Worm (Caenorhabditis elegans) whole organism, midembryonic: ENCODE data around the gene ZK856.19.

ENCODE experiments used
- T22C8.4 ChIP-seq: fragments of 200-800 bp; sonication (Bioruptor generic); IDR thresholded peaks from 2 replicates; pipeline ENCODE4 v1.3.6; 2022; ENCODE audit warnings: missing genetic modification characterization, missing compliant biosample characterization
- cog-1 ChIP-seq: sonication (generic microtip); optimal IDR thresholded peaks from 2 replicates; lab custom pipeline; 2016; ENCODE audit warnings: missing genetic modification characterization, missing compliant biosample characterization
- flt-1 ChIP-seq: fragments of 200-800 bp; sonication (Bioruptor generic); IDR thresholded peaks from 2 replicates; pipeline ENCODE4 v1.3.6; 2022; ENCODE audit warnings: missing genetic modification characterization, missing compliant biosample characterization
- klf-2 ChIP-seq: fragments of 200-800 bp; sonication (Bioruptor generic); conservative IDR thresholded peaks from 2 replicates; pipeline ENCODE4 v1.3.6; 2022; ENCODE audit warnings: missing genetic modification reagents, missing genetic modification characterization, missing compliant biosample characterization
- med-1 ChIP-seq: sonication (generic microtip); optimal IDR thresholded peaks from 2 replicates; lab custom pipeline; 2017; ENCODE audit warnings: missing genetic modification characterization, mild to moderate bottlenecking, missing compliant biosample characterization, antibody characterized with exemption, missing genetic modification reagents; ENCODE audit not compliant: insufficient read depth
- ref-1 ChIP-seq: fragments of 200-800 bp; sonication (Bioruptor generic); conservative IDR thresholded peaks from 2 replicates; pipeline ENCODE4 v1.3.6; 2022; ENCODE audit warnings: missing genetic modification reagents, missing genetic modification characterization, missing compliant biosample characterization
- tab-1 ChIP-seq: fragments of 200-800 bp; sonication (Bioruptor generic); IDR thresholded peaks from 2 replicates; pipeline ENCODE4 v1.3.6; 2022; ENCODE audit warnings: missing genetic modification characterization, missing compliant biosample characterization
- ztf-23 ChIP-seq: fragments of 200-800 bp; sonication (Bioruptor generic); IDR thresholded peaks from 2 replicates; pipeline ENCODE4 v1.3.6; 2022; ENCODE audit warnings: missing genetic modification reagents, missing genetic modification characterization, missing compliant biosample characterization
- ztf-29 ChIP-seq: fragments of 200-800 bp; sonication (Bioruptor generic); IDR thresholded peaks from 2 replicates; pipeline ENCODE4 v1.3.6; 2022; ENCODE audit warnings: missing genetic modification reagents, missing genetic modification characterization, missing compliant biosample characterization

ZK856.19 gene

DNA sequence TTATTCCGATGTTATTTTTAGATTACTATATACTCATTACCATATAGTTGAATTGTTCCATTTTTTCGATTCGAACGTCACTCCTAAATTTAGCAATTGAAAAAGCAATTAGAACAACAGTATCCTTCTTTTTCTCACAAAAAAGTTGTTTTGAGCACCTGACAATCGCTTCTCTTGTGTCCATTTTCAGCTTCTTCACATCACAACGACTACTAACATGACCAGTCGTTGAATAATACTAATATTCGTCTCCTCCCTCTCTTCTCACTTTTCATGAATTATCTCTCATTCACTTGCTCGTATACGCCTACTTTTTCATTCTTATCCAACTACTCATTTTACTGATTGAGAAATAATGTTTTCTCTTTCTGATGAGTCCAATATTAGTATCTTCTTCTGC lies 12.0 kb upstream of the ZK856.19 start, which contains the start of gene ZK856.14:
ZK856.14 (plus strand) TSS at position 301 of the 400 bp plus-strand sequence.
- TF ChIP-seq ref-1 (no peak), ztf-23 (GFP tag; lab: Robert Waterston, UW) (no peak), klf-2 (GFP tag; lab: Robert Waterston, UW) (no peak), ztf-29 (no peak), cog-1 (tag; lab: Kevin White, UChicago) (no peak), T22C8.4 (GFP tag; lab: Robert Waterston, UW) (no peak), med-1 (GFP tag; lab: Kevin White, UChicago) (no peak), tab-1 (GFP tag; lab: Robert Waterston, UW) (no peak), flt-1 (no peak)

DNA sequence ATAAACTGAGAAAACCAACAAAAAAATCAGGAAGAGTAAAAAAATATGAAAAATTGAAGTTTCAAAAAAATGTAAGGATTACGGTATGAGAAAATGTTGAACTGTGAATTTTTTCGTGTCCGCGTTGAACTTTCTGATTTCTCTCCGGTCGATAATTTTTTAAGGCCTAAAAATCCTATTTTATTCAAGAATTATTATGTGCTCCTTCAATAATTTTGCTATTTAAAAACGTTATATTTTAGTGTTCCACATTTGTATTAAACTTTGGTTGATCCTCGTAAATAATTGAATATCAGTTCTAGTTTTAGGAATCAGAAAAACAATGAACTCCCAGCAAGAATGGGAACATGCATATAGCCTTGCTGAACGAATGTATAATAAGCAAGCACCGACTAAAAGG lies 7.9 kb upstream of the ZK856.19 start, which contains the start of gene hpo-40:
hpo-40 (plus strand) TSS at position 301 of the 400 bp plus-strand sequence.
- TF ChIP-seq klf-2 (GFP tag; lab: Robert Waterston, UW) (no peak), tab-1 (GFP tag; lab: Robert Waterston, UW) (no peak), ztf-23 (GFP tag; lab: Robert Waterston, UW) (no peak), flt-1 (no peak), T22C8.4 (GFP tag; lab: Robert Waterston, UW) (no peak), cog-1 (tag; lab: Kevin White, UChicago) (no peak), med-1 (GFP tag; lab: Kevin White, UChicago) (no peak), ref-1 (no peak), ztf-29 (no peak)

DNA sequence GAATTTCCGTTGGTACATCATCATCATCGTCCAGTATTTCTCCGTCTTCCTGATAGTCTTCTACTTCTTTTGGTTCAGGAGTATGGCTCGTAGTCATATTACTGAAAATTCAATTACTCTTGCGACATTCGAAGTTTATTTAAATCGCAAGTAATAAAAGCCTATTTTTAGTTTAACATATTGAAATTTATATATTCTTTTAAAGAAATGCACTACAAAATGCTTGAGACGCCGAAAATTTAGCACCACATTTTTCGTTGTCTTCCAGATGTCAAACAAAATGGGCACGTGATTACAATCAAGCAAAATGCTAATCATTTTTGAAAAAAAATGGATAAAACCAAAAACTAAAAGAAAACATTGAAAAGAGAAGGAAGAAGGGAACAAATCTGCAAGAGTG lies 7.3 kb upstream of the ZK856.19 start, which contains the start of gene zhit-3:
zhit-3 (minus strand) TSS at position 101 of the 400 bp plus-strand sequence.
- TF ChIP-seq flt-1 = no peak
- no peak for TF ChIP-seq ztf-23 (GFP tag; lab: Robert Waterston, UW)
- no peak for TF ChIP-seq med-1 (GFP tag; lab: Kevin White, UChicago)
- TF ChIP-seq T22C8.4 (GFP tag; lab: Robert Waterston, UW) = no peak
- no peak for TF ChIP-seq cog-1 (tag; lab: Kevin White, UChicago)
- no peak for TF ChIP-seq ref-1
- no peak for TF ChIP-seq ztf-29
- TF ChIP-seq klf-2 (GFP tag; lab: Robert Waterston, UW) = no peak

DNA sequence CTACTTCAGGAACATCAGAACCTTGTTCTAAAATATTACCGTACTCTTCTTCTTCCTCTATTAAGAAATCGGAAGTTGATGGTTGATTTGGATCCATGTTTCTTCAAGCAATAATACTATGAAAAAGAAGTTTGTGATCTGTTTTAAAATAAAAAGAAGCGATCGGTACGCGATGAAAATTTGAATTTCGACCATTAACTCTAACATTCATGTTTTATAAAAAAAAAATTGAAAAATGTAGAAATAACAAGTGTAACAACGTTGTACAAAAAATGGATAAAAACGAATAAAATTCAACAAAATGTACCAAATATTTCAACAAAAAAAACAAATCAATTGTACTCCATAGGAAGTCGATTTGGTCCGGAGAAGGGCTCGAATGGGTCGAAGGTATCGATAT lies 5.5 kb upstream of the ZK856.19 start, which contains the start of gene tftc-3:
tftc-3 (minus strand) TSS at position 101 of the 400 bp plus-strand sequence.
- TF ChIP-seq ref-1 = no peak

DNA sequence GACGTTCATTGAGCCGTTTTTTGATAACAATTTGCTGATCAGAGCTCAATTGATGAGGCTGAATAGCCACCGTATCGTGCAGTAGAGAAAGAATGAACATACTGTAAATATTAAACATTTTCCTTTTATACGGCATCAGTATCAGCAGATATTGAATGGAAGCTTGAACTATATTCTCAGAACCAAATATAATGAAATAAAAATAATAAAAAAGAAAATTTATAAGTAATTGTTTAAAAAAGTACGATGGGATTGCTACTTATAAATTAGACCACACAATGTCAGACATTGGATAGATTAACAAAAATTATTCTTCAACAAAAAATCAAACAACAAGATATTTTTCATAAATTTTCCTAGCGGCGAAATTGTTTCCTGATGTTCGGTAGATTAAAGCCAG lies 1.8 kb upstream of the ZK856.19 start, which contains the start of gene rpc-25:
rpc-25 (minus strand) TSS at position 101 of the 400 bp plus-strand sequence.
- TF ChIP-seq klf-2 (GFP tag; lab: Robert Waterston, UW) (no peak), med-1 (GFP tag; lab: Kevin White, UChicago) (no peak), flt-1 (no peak), ref-1 (no peak), T22C8.4 (GFP tag; lab: Robert Waterston, UW) (no peak), ztf-23 (GFP tag; lab: Robert Waterston, UW) (no peak), ztf-29 (no peak)

DNA sequence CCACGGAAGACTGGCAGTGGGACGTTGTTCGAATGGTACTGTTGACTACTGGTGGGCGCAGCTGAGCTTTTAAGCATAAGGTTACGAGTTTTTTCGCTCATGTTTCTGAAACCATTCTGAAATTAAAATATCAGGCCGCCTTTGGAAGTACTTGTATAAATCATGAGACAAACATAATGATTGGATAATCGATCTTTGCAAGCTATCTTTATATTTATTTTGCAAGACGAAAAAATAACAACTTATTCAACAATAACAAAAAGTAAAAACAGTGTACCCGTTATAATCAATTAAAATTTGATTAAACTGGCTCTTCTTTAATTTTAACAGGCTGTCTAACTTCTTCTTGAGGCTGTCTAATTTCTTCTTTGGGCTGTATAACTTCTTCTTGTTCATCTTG lies 770 bp upstream of the ZK856.19 start, which contains the start of gene ZK856.16:
ZK856.16 (minus strand) TSS at position 101 of the 400 bp plus-strand sequence.
- TF ChIP-seq cog-1 (tag; lab: Kevin White, UChicago) (no peak), tab-1 (GFP tag; lab: Robert Waterston, UW) (no peak), ztf-23 (GFP tag; lab: Robert Waterston, UW) (no peak), klf-2 (GFP tag; lab: Robert Waterston, UW) (no peak), ref-1 (no peak), T22C8.4 (GFP tag; lab: Robert Waterston, UW) (no peak)

DNA sequence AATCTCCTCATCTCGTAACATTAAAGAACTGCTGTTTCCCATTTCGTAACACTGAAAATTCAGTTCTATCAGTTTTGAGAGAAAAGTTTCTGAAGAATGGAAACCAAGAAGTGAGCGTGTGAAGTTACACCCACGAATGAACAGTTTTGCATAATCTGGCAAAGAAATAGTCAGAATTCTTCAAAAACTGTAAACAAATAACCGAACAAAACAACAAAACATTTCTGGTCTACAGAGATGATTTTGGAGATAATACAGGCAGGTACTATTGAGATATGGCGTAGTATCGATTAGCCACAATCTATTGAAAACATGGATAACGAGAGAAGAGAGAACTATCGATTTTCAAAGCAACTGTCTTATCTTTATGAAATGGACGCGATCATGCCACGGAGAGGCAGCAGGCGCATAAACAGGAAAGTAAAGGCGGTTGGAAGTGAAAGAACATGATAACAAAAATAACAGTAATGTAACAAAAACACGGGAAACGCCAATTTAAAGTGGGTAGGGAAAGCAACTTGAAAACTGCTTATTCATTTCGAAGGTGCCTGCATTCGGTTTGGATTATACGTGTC lies 1.2 kb downstream of the ZK856.19 start, which contains the start of gene chpf-1:
chpf-1 (minus strand) TSS at position 51 of the 575 bp plus-strand sequence.
- TF ChIP-seq med-1 (GFP tag; lab: Kevin White, UChicago) (no peak), tab-1 (GFP tag; lab: Robert Waterston, UW) (no peak), T22C8.4 (GFP tag; lab: Robert Waterston, UW) (no peak; the same call in 1 of the 2 replicates), ref-1 (no peak), ztf-29 (no peak), cog-1 (tag; lab: Kevin White, UChicago) (no peak), ztf-23 (GFP tag; lab: Robert Waterston, UW) (no peak), klf-2 (GFP tag; lab: Robert Waterston, UW) (no peak), flt-1 (no peak)

DNA sequence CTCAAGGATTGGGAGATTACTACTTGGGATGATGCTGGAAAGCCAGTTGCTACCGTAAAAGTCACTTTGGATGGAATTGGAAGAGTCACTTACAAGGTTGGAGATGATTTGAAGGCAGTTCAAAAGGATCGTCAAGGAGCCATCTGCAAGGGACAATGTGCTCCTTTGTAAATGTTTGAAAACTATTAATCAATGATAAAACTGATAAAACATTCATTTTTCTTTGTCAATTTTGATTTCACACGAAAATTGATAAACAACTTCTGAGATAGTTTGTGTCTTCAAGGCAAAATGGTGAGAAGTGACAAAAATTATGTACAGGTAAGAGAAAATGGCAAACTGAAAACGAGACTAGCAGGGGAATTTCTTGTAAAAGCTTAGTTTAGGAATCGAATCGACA lies 2.4 kb downstream of the ZK856.19 start:
- TF ChIP-seq ztf-29 (no peak), med-1 (GFP tag; lab: Kevin White, UChicago) (no peak), T22C8.4 (GFP tag; lab: Robert Waterston, UW) (no peak)

DNA sequence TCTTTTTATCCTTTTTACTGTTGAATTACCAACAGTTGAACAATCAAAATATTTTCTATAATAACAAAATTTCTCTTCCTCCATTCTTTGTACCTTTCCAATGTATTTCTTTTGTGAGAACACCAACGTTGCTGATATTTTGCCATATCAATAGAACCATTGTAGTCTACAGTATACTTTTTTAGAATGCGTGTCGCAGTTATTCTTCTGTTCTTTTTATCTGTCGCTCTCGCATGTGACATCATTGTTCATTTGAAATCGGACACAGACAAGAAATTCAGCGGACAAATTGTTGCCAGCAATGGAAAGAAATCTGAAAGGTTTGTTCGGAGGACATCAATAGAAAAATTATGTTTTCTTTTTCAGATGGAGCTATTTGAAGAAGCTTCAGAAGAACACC lies 2.8 kb downstream of the ZK856.19 start, which contains the start of gene ZK856.7:
ZK856.7 (plus strand) TSS at position 186 of the 400 bp plus-strand sequence.
- TF ChIP-seq ref-1 (no peak), ztf-29 (no peak), flt-1 (no peak), med-1 (GFP tag; lab: Kevin White, UChicago) (no peak), cog-1 (tag; lab: Kevin White, UChicago) (no peak), klf-2 (GFP tag; lab: Robert Waterston, UW) (no peak), tab-1 (GFP tag; lab: Robert Waterston, UW) (no peak), T22C8.4 (GFP tag; lab: Robert Waterston, UW) (no peak), ztf-23 (GFP tag; lab: Robert Waterston, UW) (no peak)

DNA sequence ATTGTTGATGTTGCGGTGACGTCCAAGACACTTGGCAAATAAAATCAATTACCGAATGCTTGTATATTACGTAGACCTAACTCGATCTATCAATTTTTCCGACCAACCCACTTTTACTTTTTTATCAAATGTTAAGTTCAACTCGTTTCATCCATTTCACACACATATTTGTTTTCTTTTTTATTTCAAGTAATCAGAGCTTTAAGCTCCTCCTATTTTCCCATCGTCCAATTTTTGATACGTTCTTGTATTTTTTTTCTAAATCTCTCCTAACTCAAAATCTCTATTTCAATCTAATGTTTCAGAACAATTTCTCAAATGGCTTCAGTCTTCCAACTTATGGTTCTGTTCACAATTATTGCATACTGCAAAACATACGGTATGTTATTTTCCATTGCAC lies 6.3 kb downstream of the ZK856.19 start, which contains the start of gene ZK856.6:
ZK856.6 (plus strand) TSS at position 301 of the 400 bp plus-strand sequence.
- no peak for TF ChIP-seq flt-1
- no peak for TF ChIP-seq cog-1 (tag; lab: Kevin White, UChicago)
- TF ChIP-seq klf-2 (GFP tag; lab: Robert Waterston, UW) = no peak
- TF ChIP-seq ztf-29 = no peak
- no peak for TF ChIP-seq ref-1
- no peak for TF ChIP-seq ztf-23 (GFP tag; lab: Robert Waterston, UW)
- TF ChIP-seq tab-1 (GFP tag; lab: Robert Waterston, UW) = no peak
- TF ChIP-seq med-1 (GFP tag; lab: Kevin White, UChicago) = no peak
- TF ChIP-seq T22C8.4 (GFP tag; lab: Robert Waterston, UW) = no peak
